Fruit fly (Drosophila melanogaster): Measurements from ENCODE around the gene CG9004.

CG9004 gene

DNA sequence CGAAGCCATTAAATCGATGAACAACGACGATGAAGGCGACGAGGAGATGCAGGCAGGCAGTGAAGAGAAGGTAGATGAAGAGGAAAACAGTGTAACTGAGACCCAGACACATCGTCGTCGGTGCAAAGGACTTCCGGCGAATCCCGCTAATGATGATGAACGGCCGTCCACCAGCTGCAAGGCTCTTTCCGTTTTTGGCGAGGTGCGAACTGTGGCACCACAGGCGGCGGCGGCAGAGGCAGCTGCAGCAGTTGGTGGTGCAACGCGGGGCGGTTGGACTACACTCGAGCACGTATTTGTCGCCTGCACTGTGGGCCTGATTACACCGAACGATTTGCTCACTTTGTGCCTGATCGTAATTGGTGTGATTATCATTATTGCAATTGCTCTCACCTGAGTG, 34.4 kb downstream of the CG9004 start:
- TF ChIP-seq tj (GFP tag; optimal IDR thresholded peaks at IDR 0.05) (no peak), toe (GFP tag; optimal IDR thresholded peaks at IDR 0.05) (no peak), CG11617 (GFP tag; optimal IDR thresholded peaks at IDR 0.05) (no peak), CG1620 (GFP tag; optimal IDR thresholded peaks at IDR 0.05) (no peak), CG12768 (GFP tag; optimal IDR thresholded peaks at IDR 0.05) (no peak), pad (GFP tag; optimal IDR thresholded peaks at IDR 0.05) (no peak)

- peak; percentile 10 for TF ChIP-seq bab1 (GFP tag; optimal IDR thresholded peaks at IDR 0.05)
- no peak for TF ChIP-seq CG5204 (GFP tag; optimal IDR thresholded peaks at IDR 0.05)
These were observed 35.8 kb downstream of the CG9004 start for dm6 chr3L:2409289-2409688.

dm6 chr3L:2410869-2411268, 37.3 kb downstream of the CG9004 start:
- TF ChIP-seq cic (GFP tag; optimal IDR thresholded peaks at IDR 0.05), result no peak
- TF ChIP-seq CG11617 (GFP tag; optimal IDR thresholded peaks at IDR 0.05), result no peak
- no peak for TF ChIP-seq ovo (GFP tag; optimal IDR thresholded peaks at IDR 0.05)
- TF ChIP-seq cnc (optimal IDR thresholded peaks at IDR 0.05), result no peak

dm6 chr3L:2411564-2412080, 38.1 kb downstream of the CG9004 start:
- TF ChIP-seq CG7101 (tag; optimal IDR thresholded peaks at IDR 0.05), result peak; percentile 54
- TF ChIP-seq Hr96 (GFP tag; optimal IDR thresholded peaks at IDR 0.05), result peak; percentile 12
- TF ChIP-seq CG5204 (GFP tag; optimal IDR thresholded peaks at IDR 0.05), result peak; percentile 53
- peak; percentile 83 for TF ChIP-seq CG7045 (GFP tag; optimal IDR thresholded peaks at IDR 0.05)
- no peak for TF ChIP-seq Clk (GFP tag; optimal IDR thresholded peaks at IDR 0.05)
- peak; percentile 63 for TF ChIP-seq CG12768 (GFP tag; optimal IDR thresholded peaks at IDR 0.05)
- no peak for TF ChIP-seq Mnt (GFP tag; optimal IDR thresholded peaks at IDR 0.05)
- peak; percentile 68 for TF ChIP-seq CG33017 (tag; optimal IDR thresholded peaks at IDR 0.05)
- peak; percentile 44 for TF ChIP-seq CG11617 (GFP tag; optimal IDR thresholded peaks at IDR 0.05)
- peak; percentile 57 for TF ChIP-seq CG14711 (tag; optimal IDR thresholded peaks at IDR 0.05)
- TF ChIP-seq toe (GFP tag; optimal IDR thresholded peaks at IDR 0.05), result peak; percentile 41

- TF ChIP-seq tj (GFP tag; optimal IDR thresholded peaks at IDR 0.05) (peak; percentile 35), CG12768 (GFP tag; optimal IDR thresholded peaks at IDR 0.05) (no peak)
These were observed 41.3 kb downstream of the CG9004 start for dm6 chr3L:2414876-2415275.

DNA sequence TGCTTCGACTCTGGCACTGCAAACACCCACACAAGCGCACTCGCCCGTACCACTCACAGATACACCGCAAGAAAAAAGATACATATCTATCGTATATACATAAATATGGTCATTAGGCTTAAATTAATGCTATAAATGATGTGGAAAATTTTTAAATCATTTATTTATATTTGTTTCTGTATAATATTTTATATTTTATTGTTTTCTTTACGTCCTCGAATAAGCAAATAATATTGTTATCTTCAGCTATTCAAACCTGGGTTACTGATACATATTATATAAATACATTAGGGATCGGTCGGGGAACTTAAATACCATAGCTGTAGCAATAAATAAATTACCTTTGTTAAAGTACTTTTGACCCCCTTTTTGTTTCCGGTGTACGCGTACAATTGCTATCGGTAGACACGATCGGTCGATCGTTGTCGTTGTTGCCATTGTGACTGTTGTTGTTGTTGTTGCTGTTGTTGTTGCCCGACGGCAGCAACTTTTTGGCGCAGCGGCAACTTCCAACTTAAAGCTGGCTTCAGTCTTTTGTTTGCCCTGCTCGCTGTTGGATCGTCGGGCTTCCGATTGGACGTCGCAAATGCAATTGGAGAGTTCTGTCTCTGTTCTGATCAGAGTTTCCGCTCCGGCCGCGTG, 44.0 kb downstream of the CG9004 start:
- peak; percentile 20 for TF ChIP-seq toe (GFP tag; optimal IDR thresholded peaks at IDR 0.05)
- peak; percentile 80 for TF ChIP-seq pad (GFP tag; optimal IDR thresholded peaks at IDR 0.05)
- peak; percentile 11 for TF ChIP-seq CG12768 (GFP tag; optimal IDR thresholded peaks at IDR 0.05)
- peak; percentile 42 for TF ChIP-seq kay (GFP tag; ENCODE audit: borderline replicate concordance)
- no peak for TF ChIP-seq cic (GFP tag; optimal IDR thresholded peaks at IDR 0.05)
- TF ChIP-seq Clk (GFP tag; optimal IDR thresholded peaks at IDR 0.05), result no peak
- TF ChIP-seq Crg-1 (GFP tag; optimal IDR thresholded peaks at IDR 0.05), result peak; percentile 22
- no peak for TF ChIP-seq Mnt (GFP tag; optimal IDR thresholded peaks at IDR 0.05)
- TF ChIP-seq CG7045 (GFP tag; optimal IDR thresholded peaks at IDR 0.05), result peak; percentile 77
- peak; percentile 76 for TF ChIP-seq tj (GFP tag; optimal IDR thresholded peaks at IDR 0.05)
- no peak for TF ChIP-seq cnc (optimal IDR thresholded peaks at IDR 0.05)
- TF ChIP-seq CG33017 (tag; optimal IDR thresholded peaks at IDR 0.05), result peak; percentile 48
- TF ChIP-seq ovo (GFP tag; optimal IDR thresholded peaks at IDR 0.05), result no peak
- peak; percentile 18 for TF ChIP-seq CG1620 (GFP tag; optimal IDR thresholded peaks at IDR 0.05)
- peak; percentile 1 for TF ChIP-seq Hr96 (GFP tag; optimal IDR thresholded peaks at IDR 0.05)
- peak; percentile 94 for TF ChIP-seq bab1 (GFP tag; optimal IDR thresholded peaks at IDR 0.05)
- TF ChIP-seq CG11617 (GFP tag; optimal IDR thresholded peaks at IDR 0.05), result peak; percentile 82
- TF ChIP-seq CG7101 (tag; optimal IDR thresholded peaks at IDR 0.05), result peak; percentile 65
- TF ChIP-seq CG14711 (tag; optimal IDR thresholded peaks at IDR 0.05), result peak; percentile 61
- TF ChIP-seq CG5204 (GFP tag; optimal IDR thresholded peaks at IDR 0.05), result peak; percentile 32

DNA sequence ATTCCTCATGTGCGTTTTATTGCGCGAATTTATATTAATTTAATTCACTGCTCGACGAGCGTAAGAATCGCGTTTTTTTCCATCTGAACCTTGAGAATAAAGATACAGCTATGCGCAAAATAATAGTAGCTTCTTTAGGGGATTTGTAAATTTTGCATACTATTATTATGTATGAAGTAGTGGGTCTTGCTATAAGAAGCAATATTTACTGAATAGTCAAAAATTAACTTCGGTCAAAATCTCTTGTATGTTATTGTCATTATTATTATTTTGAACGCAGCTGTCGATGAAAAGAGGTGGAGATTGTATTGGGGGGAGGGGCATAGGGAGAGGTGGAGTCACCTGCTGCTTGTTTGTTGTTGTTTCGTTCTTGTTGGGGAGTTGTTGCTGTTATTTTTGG, 45.2 kb downstream of the CG9004 start:
- TF ChIP-seq pad (GFP tag; optimal IDR thresholded peaks at IDR 0.05), result no peak
- TF ChIP-seq ovo (GFP tag; optimal IDR thresholded peaks at IDR 0.05), result no peak
- TF ChIP-seq tj (GFP tag; optimal IDR thresholded peaks at IDR 0.05), result no peak
- TF ChIP-seq Crg-1 (GFP tag; optimal IDR thresholded peaks at IDR 0.05), result no peak
- no peak for TF ChIP-seq CG7101 (tag; optimal IDR thresholded peaks at IDR 0.05)
- no peak for TF ChIP-seq Hr96 (GFP tag; optimal IDR thresholded peaks at IDR 0.05)
- TF ChIP-seq kay (GFP tag; ENCODE audit: borderline replicate concordance), result peak; percentile 58
- TF ChIP-seq cnc (optimal IDR thresholded peaks at IDR 0.05), result no peak
- no peak for TF ChIP-seq CG12768 (GFP tag; optimal IDR thresholded peaks at IDR 0.05)
- TF ChIP-seq toe (GFP tag; optimal IDR thresholded peaks at IDR 0.05), result no peak
- peak; percentile 4 for TF ChIP-seq CG7045 (GFP tag; optimal IDR thresholded peaks at IDR 0.05)
- no peak for TF ChIP-seq CG5204 (GFP tag; optimal IDR thresholded peaks at IDR 0.05)
- TF ChIP-seq bab1 (GFP tag; optimal IDR thresholded peaks at IDR 0.05), result peak; percentile 71
- no peak for TF ChIP-seq CG1620 (GFP tag; optimal IDR thresholded peaks at IDR 0.05)
- TF ChIP-seq CG14711 (tag; optimal IDR thresholded peaks at IDR 0.05), result peak; percentile 60
- TF ChIP-seq Clk (GFP tag; optimal IDR thresholded peaks at IDR 0.05), result no peak
- TF ChIP-seq Mnt (GFP tag; optimal IDR thresholded peaks at IDR 0.05), result no peak
- no peak for TF ChIP-seq CG11617 (GFP tag; optimal IDR thresholded peaks at IDR 0.05)
- no peak for TF ChIP-seq CG33017 (tag; optimal IDR thresholded peaks at IDR 0.05)
- no peak for TF ChIP-seq cic (GFP tag; optimal IDR thresholded peaks at IDR 0.05)
